Worm (Caenorhabditis elegans) whole organism, midembryonic: ENCODE data around the gene F47B8.14.

Experiments
- cog-1 ChIP-seq: sonication (generic microtip); optimal IDR thresholded peaks from 2 replicates; lab custom pipeline; 2016; ENCODE audit warnings: missing genetic modification characterization, missing compliant biosample characterization
- flt-1 ChIP-seq: fragments of 200-800 bp; sonication (Bioruptor generic); IDR thresholded peaks from 2 replicates; pipeline ENCODE4 v1.3.6; 2022; ENCODE audit warnings: missing genetic modification characterization, missing compliant biosample characterization
- klf-2 ChIP-seq: fragments of 200-800 bp; sonication (Bioruptor generic); conservative IDR thresholded peaks from 2 replicates; pipeline ENCODE4 v1.3.6; 2022; ENCODE audit warnings: missing genetic modification reagents, missing genetic modification characterization, missing compliant biosample characterization
- med-1 ChIP-seq: sonication (generic microtip); optimal IDR thresholded peaks from 2 replicates; lab custom pipeline; 2017; ENCODE audit warnings: missing genetic modification characterization, mild to moderate bottlenecking, missing compliant biosample characterization, antibody characterized with exemption, missing genetic modification reagents; ENCODE audit not compliant: insufficient read depth

DNA sequence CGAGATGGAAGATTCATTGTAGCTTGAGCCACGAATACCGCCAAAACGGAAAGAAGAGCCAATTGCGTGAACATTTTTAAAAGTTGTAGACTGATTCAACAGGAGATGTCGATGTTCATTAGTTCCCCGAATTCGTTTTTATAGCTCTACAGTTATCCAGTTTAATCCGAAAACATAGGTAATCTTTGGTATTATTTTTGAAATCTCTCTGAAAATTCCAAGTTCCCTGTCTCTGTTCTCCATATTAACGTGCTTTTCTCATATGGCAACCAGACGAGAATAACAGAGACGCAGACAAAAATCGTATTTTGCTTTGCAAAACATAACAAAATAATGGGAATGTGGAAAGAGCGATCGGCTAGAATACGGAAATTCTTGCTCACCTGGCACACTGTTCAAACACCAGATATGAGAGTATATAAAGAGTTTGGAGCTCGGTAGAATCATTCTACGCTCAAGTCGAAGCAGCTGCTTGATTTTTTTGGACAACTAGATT, 20.7 kb upstream of the F47B8.14 start, which contains the start of the genes spig-3 and F14D7.12:
- TF ChIP-seq flt-1 (GFP tag; lab: Robert Waterston, UW) (no peak), klf-2 (GFP tag; lab: Robert Waterston, UW) (no peak), cog-1 (tag; lab: Kevin White, UChicago) (no peak), med-1 (GFP tag; lab: Kevin White, UChicago) (no peak)
